Worm (Caenorhabditis elegans): ENCODE data around the gene Y41G9A.5.

Y41G9A.5 gene

DNA sequence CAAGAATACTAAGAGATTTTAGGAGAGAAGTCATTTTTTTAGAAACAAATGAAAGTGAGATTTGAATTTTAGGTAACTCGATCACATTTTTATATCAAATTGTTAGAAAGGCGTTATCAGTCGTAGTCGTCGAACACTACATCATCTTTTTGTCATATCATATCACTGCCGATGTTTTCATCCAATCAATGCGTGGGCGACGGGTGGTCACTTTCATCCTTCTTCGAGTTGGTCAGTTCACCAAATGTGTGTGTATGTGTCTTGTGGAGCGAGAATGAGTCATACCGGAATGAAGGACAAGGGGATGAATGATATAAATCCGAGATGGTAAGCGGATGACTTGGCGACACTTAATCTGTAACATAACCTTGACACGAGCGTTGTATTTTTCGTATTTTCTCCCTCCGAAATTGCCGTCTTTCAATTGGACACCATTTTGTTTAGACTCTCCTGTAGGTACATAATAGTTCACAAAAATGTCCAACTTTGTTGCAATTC is at the start of gene Y41G9A.5, which contains the start of gene Y41G9A.10:
Gene Y41G9A.5 (plus strand): TSS at position 160 of the 498 bp plus-strand sequence.
Gene Y41G9A.10 (minus strand): TSS at position 51 of the 498 bp plus-strand sequence.
- TF ChIP-seq mxl-3 (GFP tag; optimal IDR thresholded peaks at IDR 0.05) (peak; percentile 41), lin-13 (GFP tag; optimal IDR thresholded peaks at IDR 0.05) (no peak), zfp-2 (tag; optimal IDR thresholded peaks at IDR 0.05) (no peak), hlh-30 (tag; optimal IDR thresholded peaks at IDR 0.05; ENCODE audit: insufficient read depth) (peak; percentile 48), nhr-28 (tag; optimal IDR thresholded peaks at IDR 0.05) (peak; percentile 30), pha-4 (GFP tag; IDR thresholded peaks at IDR 0.05) (no peak), pha-4 (tag; optimal IDR thresholded peaks at IDR 0.05) (no peak), ceh-62 (tag; optimal IDR thresholded peaks at IDR 0.05) (no peak), nhr-77 (tag; optimal IDR thresholded peaks at IDR 0.05) (no peak), Y105C5A.15 (GFP tag; IDR thresholded peaks at IDR 0.05) (no peak), unc-62 (GFP tag; optimal IDR thresholded peaks at IDR 0.05 in 1 of 2) (peak in 1 of 2 experiments; percentile 62), unc-62 (tag; optimal IDR thresholded peaks at IDR 0.05) (no peak), nhr-25 (tag; optimal IDR thresholded peaks at IDR 0.05; ENCODE audit: borderline replicate concordance, insufficient read depth) (no peak), nhr-42 (GFP tag; IDR thresholded peaks at IDR 0.05) (no peak), nhr-10 (tag; optimal IDR thresholded peaks at IDR 0.05) (no peak), aha-1 (tag) (peak; percentile 93)

DNA sequence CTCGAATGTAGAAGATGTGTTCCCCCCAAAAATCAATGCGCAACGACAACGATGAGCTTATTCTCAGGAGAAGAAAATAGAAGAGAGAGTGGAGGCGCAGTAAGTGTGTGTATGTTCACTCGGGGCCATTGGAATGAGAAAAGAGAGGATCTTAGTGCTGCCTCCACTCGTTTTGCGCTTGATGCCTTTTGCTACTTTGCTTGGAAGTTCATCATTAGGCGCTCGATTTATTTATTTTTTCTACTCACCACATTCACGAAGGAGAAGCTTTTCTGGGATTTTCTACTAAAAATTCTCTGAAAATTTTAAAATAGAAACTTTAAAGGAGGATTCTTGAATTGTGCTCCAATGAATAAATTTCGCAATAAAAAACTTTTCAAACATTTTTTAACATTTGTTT is 48.2 kb upstream of the Y41G9A.5 start, which contains the start of gene F52B10.3:
Gene F52B10.3 (minus strand): TSS at position 101 of the 400 bp plus-strand sequence.
- TF ChIP-seq vab-7 (GFP tag; IDR thresholded peaks at IDR 0.05) (no peak), F26F4.8 (GFP tag; conservative IDR thresholded peaks at IDR 0.05) (no peak), nhr-6 (tag; optimal IDR thresholded peaks at IDR 0.05) (no peak), nhr-25 (tag; optimal IDR thresholded peaks at IDR 0.05; ENCODE audit: borderline replicate concordance, insufficient read depth) (no peak), sdz-12 (GFP tag; optimal IDR thresholded peaks at IDR 0.05) (no peak), mep-1 (tag; optimal IDR thresholded peaks at IDR 0.05) (no peak), nhr-77 (tag; optimal IDR thresholded peaks at IDR 0.05) (no peak), ctbp-1 (GFP tag; IDR thresholded peaks at IDR 0.05) (no peak), lin-1 (GFP tag; IDR thresholded peaks at IDR 0.05) (no peak), duxl-1 (tag; optimal IDR thresholded peaks at IDR 0.05; ENCODE audit: poor library complexity) (no peak), daf-8 (GFP tag; IDR thresholded peaks at IDR 0.05) (no peak), unc-39 (tag; optimal IDR thresholded peaks at IDR 0.05) (no peak), hmg-1.1 (GFP tag; IDR thresholded peaks at IDR 0.05) (no peak), gei-8 (GFP tag; optimal IDR thresholded peaks at IDR 0.05) (no peak)

DNA sequence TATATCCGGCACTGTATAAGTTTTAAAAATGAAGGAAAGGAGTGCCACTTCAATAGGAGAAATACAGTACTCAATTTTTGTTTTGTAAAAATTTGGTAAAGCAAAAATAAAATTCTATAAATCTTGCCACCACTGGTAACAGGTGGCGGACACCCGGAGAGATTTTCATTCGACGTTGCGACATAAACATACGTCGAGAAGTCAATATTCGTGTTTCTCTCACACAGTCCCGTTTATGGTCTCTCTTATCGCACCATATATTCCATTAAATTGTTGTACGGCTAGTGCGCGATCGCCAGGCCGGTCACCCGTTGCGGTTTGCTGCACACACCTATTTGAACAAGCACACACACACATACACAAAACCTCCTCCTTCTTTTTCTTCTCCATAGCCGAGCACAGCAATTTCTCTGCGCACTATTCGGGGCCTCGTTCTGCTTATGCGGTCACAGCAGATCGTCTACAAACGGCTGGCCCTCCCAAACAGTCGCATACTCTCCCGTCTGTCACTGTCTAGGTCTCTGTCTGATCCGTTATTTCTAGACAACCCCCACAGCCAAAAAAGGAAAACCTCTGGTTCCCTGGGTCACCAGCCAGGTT is 45.5 kb upstream of the Y41G9A.5 start:
- TF ChIP-seq fos-1 (tag; optimal IDR thresholded peaks at IDR 0.05): no peak
- TF ChIP-seq lin-13 (GFP tag; optimal IDR thresholded peaks at IDR 0.05): no peak
- TF ChIP-seq madf-5 (GFP tag; IDR thresholded peaks at IDR 0.05): no peak
- TF ChIP-seq aha-1 (tag): peak; percentile 63
- TF ChIP-seq nhr-111 (GFP tag; optimal IDR thresholded peaks at IDR 0.05): no peak

DNA sequence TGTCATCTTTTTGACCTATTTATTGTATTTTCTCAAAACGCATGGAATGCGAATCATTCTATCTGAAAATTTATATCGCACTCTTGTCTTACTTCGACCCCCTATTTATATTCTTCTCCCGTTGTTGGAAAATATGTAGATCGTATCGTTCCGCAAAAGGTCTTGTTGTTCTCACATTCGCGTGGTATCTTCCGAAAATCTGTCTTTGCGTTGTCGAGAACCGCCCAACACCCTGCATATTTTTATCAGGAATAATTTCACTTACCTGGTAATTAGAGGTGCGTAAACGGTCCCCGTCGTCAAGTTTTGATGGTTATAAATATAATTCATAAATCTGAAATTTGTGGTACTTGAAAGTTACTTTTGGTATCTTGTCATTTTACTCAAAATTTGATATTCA is 43.6 kb upstream of the Y41G9A.5 start:
- TF ChIP-seq dve-1 (tag; optimal IDR thresholded peaks at IDR 0.05; ENCODE audit: insufficient read depth): no peak

DNA sequence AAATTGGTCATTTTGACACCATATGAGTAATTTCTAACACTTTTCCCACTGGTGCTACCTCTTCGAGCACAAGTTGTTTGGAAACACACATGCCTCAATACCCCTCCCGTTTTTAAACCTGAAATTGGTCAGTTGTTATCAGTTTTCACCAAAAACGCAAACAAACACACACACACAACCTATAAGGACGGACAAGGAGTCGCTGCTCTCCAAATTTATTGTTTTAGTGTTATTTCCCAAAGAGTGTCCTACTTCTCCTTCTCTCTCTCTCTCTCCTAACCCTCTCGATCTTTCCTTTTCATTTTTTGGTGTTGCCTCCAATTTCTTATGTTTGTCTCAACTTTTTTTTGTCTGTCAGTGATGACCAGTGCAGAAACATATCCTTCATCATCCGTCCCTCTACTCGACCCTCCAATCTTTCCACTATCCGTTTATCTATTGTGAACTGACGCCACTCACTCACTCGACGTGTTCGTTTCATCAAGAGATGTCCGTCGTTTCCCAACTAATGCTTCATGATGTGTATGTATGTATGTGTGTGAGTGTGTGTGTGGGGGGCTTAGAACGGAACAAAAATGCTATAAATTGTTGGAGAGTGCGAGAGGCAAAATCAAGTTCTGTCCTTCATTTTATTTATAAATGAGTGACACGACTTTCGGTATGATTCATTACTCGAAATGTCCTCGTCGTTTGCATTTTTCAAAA is 42.6 kb upstream of the Y41G9A.5 start:
- TF ChIP-seq daf-16 (GFP tag; optimal IDR thresholded peaks at IDR 0.05) (no peak), daf-16 (tag; optimal IDR thresholded peaks at IDR 0.05) (peak; percentile 81), pqm-1 (tag; optimal IDR thresholded peaks at IDR 0.05) (peak; percentile 48), mes-2 (tag; optimal IDR thresholded peaks at IDR 0.05; ENCODE audit: poor library complexity, severe bottlenecking) (no peak), hlh-11 (tag; optimal IDR thresholded peaks at IDR 0.05) (peak; percentile 43), mxl-3 (GFP tag; optimal IDR thresholded peaks at IDR 0.05) (peak; percentile 48), T26A8.4 (GFP tag; IDR thresholded peaks at IDR 0.05) (no peak), php-3 (GFP tag; IDR thresholded peaks at IDR 0.05) (peak; percentile 33; the same call in 1 of the 2 replicates), nhr-28 (tag; optimal IDR thresholded peaks at IDR 0.05) (peak; percentile 59)
